Worm (Caenorhabditis elegans): ENCODE results near the gene cutl-16.

The cutl-16 gene

DNA sequence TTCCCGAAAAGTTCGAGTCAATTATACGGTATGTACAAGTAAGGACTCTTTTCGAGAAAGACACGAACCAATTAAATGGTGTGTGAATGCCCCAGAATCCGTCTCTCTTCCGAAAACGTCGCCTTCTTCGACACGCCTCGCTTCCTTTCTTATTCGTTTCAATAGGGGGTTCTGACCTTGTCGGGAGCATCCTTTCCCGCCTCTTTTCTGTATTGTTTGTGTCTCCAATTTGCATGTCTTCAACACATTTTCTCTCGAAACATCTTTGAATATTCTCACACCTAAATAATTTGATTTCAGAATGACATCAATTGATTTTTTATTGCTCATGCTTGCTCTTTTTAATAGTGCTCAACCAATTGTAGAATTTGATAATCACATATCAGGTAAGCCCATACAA is at the start of gene cutl-16:
Gene cutl-16, plus strand, starts transcription at position 301 of the 400 bp plus-strand sequence.
- no peak for TF ChIP-seq R02D3.7 (tag; optimal IDR thresholded peaks at IDR 0.05)
- TF ChIP-seq nhr-111 (GFP tag; optimal IDR thresholded peaks at IDR 0.05): no peak
- TF ChIP-seq ceh-62 (tag; optimal IDR thresholded peaks at IDR 0.05): no peak
- no peak for TF ChIP-seq T20F7.1 (GFP tag; optimal IDR thresholded peaks at IDR 0.05)
- no peak for TF ChIP-seq dmd-8 (GFP tag; IDR thresholded peaks at IDR 0.05)
- no peak for TF ChIP-seq ces-1 (GFP tag; optimal IDR thresholded peaks at IDR 0.05)
- no peak for TF ChIP-seq hlh-11 (tag; optimal IDR thresholded peaks at IDR 0.05)
- TF ChIP-seq nhr-76 (tag; optimal IDR thresholded peaks at IDR 0.05): no peak
- TF ChIP-seq rbr-2 (tag; optimal IDR thresholded peaks at IDR 0.05): no peak
- TF ChIP-seq spr-3 (GFP tag; optimal IDR thresholded peaks at IDR 0.05): no peak

- no peak for TF ChIP-seq madf-9 (GFP tag; conservative IDR thresholded peaks at IDR 0.05)
- TF ChIP-seq F10B5.3 (tag; optimal IDR thresholded peaks at IDR 0.05): no peak
- TF ChIP-seq lin-38 (GFP tag; IDR thresholded peaks at IDR 0.05): no peak
- no peak for TF ChIP-seq spr-1 (tag; optimal IDR thresholded peaks at IDR 0.05)
- TF ChIP-seq daf-8 (GFP tag; IDR thresholded peaks at IDR 0.05): no peak
- no peak for TF ChIP-seq daf-19 (GFP tag; conservative IDR thresholded peaks at IDR 0.05)
- no peak for TF ChIP-seq php-3 (GFP tag; IDR thresholded peaks at IDR 0.05)
- TF ChIP-seq ceh-20 (GFP tag; IDR thresholded peaks at IDR 0.05): no peak
- TF ChIP-seq dmd-9 (GFP tag; IDR thresholded peaks at IDR 0.05): no peak
- no peak for TF ChIP-seq dve-1 (tag; optimal IDR thresholded peaks at IDR 0.05; ENCODE audit: insufficient read depth)
- no peak for TF ChIP-seq hif-1 (tag; optimal IDR thresholded peaks at IDR 0.05)
- no peak for TF ChIP-seq R02D3.7 (tag; optimal IDR thresholded peaks at IDR 0.05)
- no peak for TF ChIP-seq ZK546.5 (tag; optimal IDR thresholded peaks at IDR 0.05)
- TF ChIP-seq zfp-2 (tag; optimal IDR thresholded peaks at IDR 0.05): no peak
- no peak for TF ChIP-seq pha-4 (GFP tag; IDR thresholded peaks at IDR 0.05)
- no peak for TF ChIP-seq pha-4 (tag; optimal IDR thresholded peaks at IDR 0.05)
- TF ChIP-seq mes-2 (tag; optimal IDR thresholded peaks at IDR 0.05; ENCODE audit: poor library complexity, severe bottlenecking): no peak
- TF ChIP-seq ceh-82 (tag; optimal IDR thresholded peaks at IDR 0.05): no peak
- TF ChIP-seq nhr-11 (tag; optimal IDR thresholded peaks at IDR 0.05): no peak
- TF ChIP-seq dmd-8 (GFP tag; IDR thresholded peaks at IDR 0.05): no peak
- TF ChIP-seq daf-12 (tag; optimal IDR thresholded peaks at IDR 0.05): no peak
These were observed 47.2 kb upstream of the cutl-16 start for ce11 chrII:6394037-6394436.

ce11 chrII:6398406-6398805 is 42.8 kb upstream of the cutl-16 start, which contains the start of gene zig-10:
TSS of gene zig-10 (plus strand) at chrII:6398706.
- TF ChIP-seq daf-8 (GFP tag; IDR thresholded peaks at IDR 0.05) (no peak), lin-1 (GFP tag; IDR thresholded peaks at IDR 0.05) (no peak), ceh-82 (tag; optimal IDR thresholded peaks at IDR 0.05) (no peak), ces-1 (GFP tag; optimal IDR thresholded peaks at IDR 0.05) (no peak), lim-7 (GFP tag; IDR thresholded peaks at IDR 0.05) (no peak), nhr-28 (tag; optimal IDR thresholded peaks at IDR 0.05) (no peak), jun-1 (tag; optimal IDR thresholded peaks at IDR 0.05) (no peak), nhr-237 (tag; optimal IDR thresholded peaks at IDR 0.05) (no peak), lin-15B (tag; optimal IDR thresholded peaks at IDR 0.05) (no peak), T26A8.4 (GFP tag; IDR thresholded peaks at IDR 0.05) (no peak), madf-9 (GFP tag; conservative IDR thresholded peaks at IDR 0.05) (no peak), mep-1 (tag; optimal IDR thresholded peaks at IDR 0.05) (no peak)

DNA sequence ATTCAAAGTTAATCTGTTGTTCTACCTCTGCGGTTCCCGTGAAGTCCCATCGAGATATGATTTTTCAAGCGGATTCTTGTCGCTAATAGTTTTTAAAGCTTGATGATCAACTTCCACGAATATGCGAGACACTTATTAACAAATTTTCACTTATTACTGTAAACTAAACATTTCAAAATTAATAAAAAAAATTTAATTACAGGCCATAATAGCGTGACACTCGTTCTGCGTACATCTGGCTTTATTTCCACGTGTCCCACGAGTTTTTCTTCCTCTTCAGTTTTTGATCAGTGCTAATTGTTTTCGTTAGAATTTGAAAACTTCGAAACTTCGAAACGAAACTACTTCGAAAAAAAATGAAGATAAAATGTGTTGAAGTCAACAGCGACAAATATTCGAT is 39.6 kb upstream of the cutl-16 start, which contains the start of gene btb-2:
Gene btb-2, plus strand, starts transcription at position 301 of the 400 bp plus-strand sequence.
- TF ChIP-seq F49E8.2 (tag; optimal IDR thresholded peaks at IDR 0.05; ENCODE audit: borderline replicate concordance) (no peak), nhr-102 (tag; optimal IDR thresholded peaks at IDR 0.05) (no peak), mdl-1 (tag; optimal IDR thresholded peaks at IDR 0.05) (no peak), dve-1 (tag; optimal IDR thresholded peaks at IDR 0.05; ENCODE audit: insufficient read depth) (no peak), mxl-2 (GFP tag; conservative IDR thresholded peaks at IDR 0.05) (no peak), pha-4 (GFP tag; IDR thresholded peaks at IDR 0.05) (no peak), pha-4 (tag; optimal IDR thresholded peaks at IDR 0.05) (no peak), nhr-41 (GFP tag; IDR thresholded peaks at IDR 0.05) (no peak), nhr-6 (tag; optimal IDR thresholded peaks at IDR 0.05) (no peak), dmd-9 (GFP tag; IDR thresholded peaks at IDR 0.05) (no peak)

Measured in whole organism, L4 larva.